Worm (Caenorhabditis elegans): ENCODE results near the gene srw-41.
"Not testable (repeated sequence)": the region's sequence is repeated elsewhere in the genome, so short reads cannot be mapped to it uniquely, and the experiment has no call there.

DNA sequence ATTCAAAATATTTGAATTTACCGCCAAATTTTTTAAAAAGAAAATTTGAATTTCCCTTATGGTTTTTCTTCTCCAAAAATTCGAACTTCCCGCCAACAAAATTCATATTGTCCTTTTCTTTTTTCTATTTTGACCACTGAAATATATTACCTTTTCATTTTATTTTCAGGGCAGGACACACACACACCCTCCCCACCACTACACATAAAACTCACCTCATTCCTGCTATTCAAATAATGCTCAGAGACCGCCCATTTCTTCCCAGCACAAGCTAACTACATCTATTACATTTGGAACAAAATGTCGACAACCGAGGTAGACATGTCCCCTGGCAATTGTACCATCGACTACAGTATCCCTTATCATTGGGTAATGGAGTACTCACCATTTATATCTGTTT lies 43.0 kb upstream of the srw-41 start, which contains the start of gene W06G6.15:
- TF ChIP-seq lin-39 (tag; optimal IDR thresholded peaks at IDR 0.05); ama-1 (optimal IDR thresholded peaks at IDR 0.05); skn-1 (tag; optimal IDR thresholded peaks at IDR 0.05): not testable (repeated sequence)
